Worm (Caenorhabditis elegans) whole organism, young adult: Measurements from ENCODE around the gene sru-4.

Source experiments
- F52B5.7 ChIP-seq: sonication (generic microtip); optimal IDR thresholded peaks from 2 replicates; lab custom pipeline; 2016; ENCODE audit warnings: mild to moderate bottlenecking, missing genetic modification characterization, missing compliant biosample characterization
- ceh-58 ChIP-seq: fragments of 200-800 bp; sonication (Bioruptor generic); IDR thresholded peaks from 2 replicates; pipeline ENCODE4 v1.3.6; 2022; ENCODE audit warnings: missing genetic modification characterization, missing compliant biosample characterization
- madf-10 ChIP-seq: sonication (generic microtip); optimal IDR thresholded peaks from 2 replicates; lab custom pipeline; 2016; ENCODE audit warnings: mild to moderate bottlenecking, missing genetic modification characterization, missing compliant biosample characterization
- nhr-80 ChIP-seq: sonication (generic microtip); optimal IDR thresholded peaks from 2 replicates; lab custom pipeline; 2016; ENCODE audit warnings: missing genetic modification characterization, missing compliant biosample characterization
- pha-4 ChIP-seq: fragments of 150-350 bp; sonication (generic microtip); optimal IDR thresholded peaks from 2 replicates; lab custom pipeline; 2014; ENCODE audit warnings: missing biosample characterization, missing genetic modification reagents, missing genetic modification characterization
- snpc-1.3 ChIP-seq: sonication (generic microtip); optimal IDR thresholded peaks from 2 replicates; lab custom pipeline; 2017; ENCODE audit warnings: missing genetic modification characterization, mild to moderate bottlenecking, missing compliant biosample characterization, antibody characterized with exemption, moderate library complexity, missing genotype, missing genetic modification reagents; ENCODE audit not compliant: insufficient read depth
- ztf-3 ChIP-seq: fragments of 200-800 bp; sonication (Bioruptor generic); optimal IDR thresholded peaks from 2 replicates; lab custom pipeline; 2018; ENCODE audit warnings: mild to moderate bottlenecking, missing genetic modification characterization, missing compliant biosample characterization

ce11 chrIV:9534342-9534741, 36.2 kb downstream of the sru-4 start:
- no peak for TF ChIP-seq ztf-3
- no peak for TF ChIP-seq madf-10 (tag; lab: Kevin White, UChicago)
- no peak for TF ChIP-seq F52B5.7
- no peak for TF ChIP-seq pha-4
- no peak for TF ChIP-seq nhr-80
- no peak for TF ChIP-seq ceh-58 (GFP tag; lab: Robert Waterston, UW)
- TF ChIP-seq snpc-1.3 (tag; lab: Kevin White, UChicago) = no peak
